Worm (Caenorhabditis elegans) whole organism, late embryonic: ENCODE results near the gene ptc-3.

Experiments
- hlh-13 ChIP-seq: fragments of 200-800 bp; sonication (Bioruptor generic); optimal IDR thresholded peaks from 2 replicates; lab custom pipeline; 2018; ENCODE audit warnings: mild to moderate bottlenecking, missing genetic modification characterization, missing compliant biosample characterization
- nfya-1 ChIP-seq: sonication (generic microtip); optimal IDR thresholded peaks from 2 replicates; lab custom pipeline; 2017; ENCODE audit warnings: missing genetic modification characterization, mild to moderate bottlenecking, missing compliant biosample characterization, antibody characterized with exemption, moderate library complexity
- npax-4 ChIP-seq: sonication (generic microtip); optimal IDR thresholded peaks from 2 replicates; lab custom pipeline; 2016; ENCODE audit warnings: missing genetic modification characterization, missing compliant biosample characterization

DNA sequence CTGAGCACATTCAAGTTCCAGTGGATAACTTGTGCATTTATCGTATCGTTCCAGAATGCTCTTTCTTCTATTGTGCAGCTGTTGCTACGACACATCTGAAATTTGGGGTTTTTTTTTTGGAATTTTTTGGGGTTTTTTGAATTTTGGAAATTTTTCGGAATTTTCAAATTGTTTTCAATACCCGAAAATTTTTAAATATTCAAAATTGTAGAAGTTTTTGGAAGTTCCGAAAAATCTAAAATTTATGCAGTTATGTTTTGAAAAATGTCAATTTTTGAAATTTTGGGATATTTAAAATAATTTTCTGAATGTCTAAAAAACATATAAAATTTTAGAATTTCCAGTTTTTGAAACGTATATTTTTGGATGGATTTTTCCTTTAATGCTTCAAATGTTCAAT lies 19.4 kb upstream of the ptc-3 start, which contains the start of gene Y110A2AL.10:
- TF ChIP-seq hlh-13 (GFP tag; lab: Kevin White, UChicago) (no peak), nfya-1 (tag; lab: Kevin White, UChicago) (no peak), npax-4 (tag; lab: Kevin White, UChicago) (no peak)
